Worm (Caenorhabditis elegans): Measurements from ENCODE around the gene F43B10.1.

Gene F43B10.1

DNA sequence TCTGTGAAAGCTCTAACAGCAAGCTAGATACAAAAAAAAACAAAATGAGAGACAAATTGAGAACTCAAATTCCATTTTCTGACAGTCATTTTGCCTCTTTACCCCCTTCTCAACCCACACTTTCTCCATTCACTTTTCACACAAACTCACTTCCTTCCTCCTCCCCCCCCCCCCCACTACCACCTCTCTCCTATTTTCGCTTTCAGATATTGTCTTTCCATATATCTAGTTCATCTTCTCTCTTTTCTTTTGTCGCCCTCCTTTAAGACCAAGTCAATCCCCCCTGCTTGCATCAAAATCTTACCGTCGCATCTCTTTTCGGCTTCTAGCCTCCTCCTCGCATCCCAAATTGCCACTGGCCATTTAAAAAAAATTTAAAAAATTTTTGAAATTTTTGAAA is 30.8 kb downstream of the F43B10.1 start:
- TF ChIP-seq hlh-6 (tag; optimal IDR thresholded peaks at IDR 0.05) (no peak), ceh-9 (tag; optimal IDR thresholded peaks at IDR 0.05) (no peak)

DNA sequence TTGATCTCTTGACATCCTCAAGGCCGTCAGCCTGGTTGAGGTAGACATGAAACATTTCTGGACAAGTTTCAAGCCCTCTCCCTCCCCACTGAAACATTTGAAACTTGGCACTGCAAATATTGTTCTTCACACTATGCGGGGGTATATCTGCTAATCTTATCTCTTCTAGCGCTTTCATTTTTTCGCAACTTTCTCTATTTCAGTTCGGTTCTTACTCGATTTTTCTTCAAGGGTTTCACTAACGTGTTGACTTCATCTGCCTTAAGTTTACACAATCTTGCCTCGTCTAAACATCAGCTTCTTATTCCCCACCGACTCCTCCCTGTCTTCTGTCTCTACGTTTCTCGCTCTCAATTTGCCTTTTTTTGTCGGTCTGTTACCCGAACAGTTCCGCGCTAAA is 32.9 kb downstream of the F43B10.1 start:
- no peak for TF ChIP-seq ets-4 (tag; optimal IDR thresholded peaks at IDR 0.05)
- no peak for TF ChIP-seq dmd-4 (tag; optimal IDR thresholded peaks at IDR 0.05; ENCODE audit: borderline replicate concordance)
- no peak for TF ChIP-seq ceh-48 (tag; optimal IDR thresholded peaks at IDR 0.05)
- no peak for TF ChIP-seq pat-9 (tag; optimal IDR thresholded peaks at IDR 0.05)
- TF ChIP-seq pha-4 (tag; optimal IDR thresholded peaks at IDR 0.05), result no peak
- TF ChIP-seq pqm-1 (tag; optimal IDR thresholded peaks at IDR 0.05), result no peak
- no peak for TF ChIP-seq fkh-6 (tag; optimal IDR thresholded peaks at IDR 0.05)

DNA sequence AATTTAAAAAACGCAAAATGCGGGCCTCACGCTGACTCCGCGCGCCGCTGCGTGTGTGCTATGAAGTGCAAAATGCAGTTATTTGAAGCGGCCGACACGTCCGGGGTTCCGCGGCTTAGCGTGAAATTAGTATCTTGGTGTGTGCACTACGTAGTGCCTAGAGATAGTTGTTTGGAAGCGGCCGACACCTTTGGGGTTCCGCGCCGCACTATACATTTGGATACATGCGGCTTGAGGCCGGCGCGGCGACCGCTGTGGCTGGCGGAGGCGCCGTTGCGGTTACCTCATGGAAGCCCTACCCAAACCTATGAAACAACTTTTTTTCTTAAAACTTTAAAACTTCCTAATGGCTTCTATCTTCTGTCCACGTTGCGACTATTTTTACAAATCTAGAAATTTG is 33.5 kb downstream of the F43B10.1 start:
- TF ChIP-seq zip-5 (tag; optimal IDR thresholded peaks at IDR 0.05), result no peak
- TF ChIP-seq pat-9 (tag; optimal IDR thresholded peaks at IDR 0.05), result no peak
- no peak for TF ChIP-seq nhr-232 (tag; optimal IDR thresholded peaks at IDR 0.05)
- TF ChIP-seq fkh-10 (GFP tag; optimal IDR thresholded peaks at IDR 0.05), result no peak

DNA sequence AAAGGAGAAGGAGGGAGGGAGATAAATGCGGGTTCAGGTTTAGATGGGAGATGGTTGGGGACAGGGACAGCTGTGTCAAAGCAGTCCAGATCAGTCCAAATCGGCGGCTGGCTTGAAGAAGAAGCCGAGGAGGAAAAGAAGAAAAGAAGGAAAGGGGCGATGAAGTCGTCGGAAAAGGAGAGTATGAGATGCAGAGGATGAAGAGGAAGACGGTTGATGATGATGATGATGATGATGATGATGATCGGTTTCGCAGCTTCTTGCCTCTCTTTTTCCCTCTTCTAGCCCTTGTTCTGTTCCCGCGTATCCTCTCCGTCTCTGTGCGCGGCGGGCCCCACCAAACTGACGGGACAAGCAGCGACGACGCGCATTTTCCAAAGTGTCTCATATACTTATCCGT is 35.8 kb downstream of the F43B10.1 start:
- TF ChIP-seq zip-5 (tag; optimal IDR thresholded peaks at IDR 0.05) (no peak), pat-9 (tag; optimal IDR thresholded peaks at IDR 0.05) (no peak), sox-4 (tag; optimal IDR thresholded peaks at IDR 0.05) (no peak), pqm-1 (tag; optimal IDR thresholded peaks at IDR 0.05) (no peak), fkh-10 (GFP tag; optimal IDR thresholded peaks at IDR 0.05) (no peak), ceh-22 (tag; optimal IDR thresholded peaks at IDR 0.05) (no peak), hlh-15 (tag; optimal IDR thresholded peaks at IDR 0.05) (no peak), nfya-1 (tag; optimal IDR thresholded peaks at IDR 0.05) (no peak), ttx-3 (tag; optimal IDR thresholded peaks at IDR 0.05) (no peak), ceh-48 (tag; optimal IDR thresholded peaks at IDR 0.05) (no peak), ceh-45 (GFP tag; IDR thresholded peaks at IDR 0.05) (no peak), unc-42 (tag; optimal IDR thresholded peaks at IDR 0.05) (no peak), sox-2 (GFP tag; IDR thresholded peaks at IDR 0.05) (no peak), madf-2 (tag; optimal IDR thresholded peaks at IDR 0.05) (no peak)

DNA sequence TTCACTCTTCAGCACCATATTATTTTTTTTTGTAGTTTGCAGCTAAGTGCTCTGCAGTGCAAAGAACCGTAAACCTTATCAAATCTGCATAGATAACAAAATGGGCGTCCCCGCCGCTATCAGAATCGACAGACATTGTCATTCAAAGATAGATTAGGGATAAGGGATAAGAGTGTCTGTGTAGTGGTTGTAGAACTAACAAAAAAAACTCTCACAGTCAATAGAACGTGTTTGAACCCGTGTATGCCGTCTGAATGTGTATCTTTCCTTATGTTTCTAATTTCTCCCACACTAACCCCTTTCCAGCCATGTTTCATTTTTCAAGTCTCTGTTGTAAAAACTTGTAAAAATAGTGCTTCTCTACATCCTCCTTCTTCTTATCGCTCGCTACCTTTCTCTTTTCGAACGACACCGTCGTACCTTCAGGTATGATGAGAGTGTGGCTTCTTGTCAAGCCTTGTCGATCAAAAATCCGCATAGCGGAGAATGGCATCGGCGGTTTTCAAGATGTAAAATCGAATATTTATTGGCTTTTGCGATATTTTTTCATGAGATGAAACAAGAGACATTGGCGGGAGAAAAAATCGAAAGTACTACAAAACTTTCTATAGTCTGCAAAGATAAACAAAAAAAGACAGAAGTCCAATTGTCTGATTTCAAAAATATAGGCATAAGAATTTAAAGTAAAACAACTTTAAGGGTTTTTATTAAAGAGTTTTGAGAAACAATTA is 37.4 kb downstream of the F43B10.1 start:
- TF ChIP-seq elt-2 (tag; optimal IDR thresholded peaks at IDR 0.05) (peak; percentile 80), ttx-3 (tag; optimal IDR thresholded peaks at IDR 0.05) (no peak), zip-5 (tag; optimal IDR thresholded peaks at IDR 0.05) (no peak), ztf-16 (tag; optimal IDR thresholded peaks at IDR 0.05) (no peak), Y22D7AL.16 (tag; optimal IDR thresholded peaks at IDR 0.05) (no peak), C38D4.7 (GFP tag; optimal IDR thresholded peaks at IDR 0.05) (no peak)

DNA sequence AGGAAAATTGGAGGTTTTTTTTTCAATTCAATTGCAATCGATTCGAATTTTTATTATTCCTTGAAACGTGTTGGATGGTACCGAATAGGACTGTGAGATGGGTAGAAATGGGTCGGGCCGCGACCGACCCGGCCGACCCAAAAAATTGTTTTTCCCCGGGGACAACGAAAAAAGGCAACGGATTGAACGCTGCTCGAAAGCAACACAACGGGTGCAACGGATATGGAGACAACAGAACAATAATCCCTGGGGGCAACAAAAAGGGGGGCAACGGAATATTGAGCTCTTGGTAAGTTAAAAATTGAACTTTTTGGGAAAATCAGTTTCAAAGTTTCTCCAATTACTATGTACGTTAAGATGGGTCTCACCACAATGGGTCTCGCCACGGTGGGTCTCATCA is 39.4 kb downstream of the F43B10.1 start:
- TF ChIP-seq ref-2 (tag; optimal IDR thresholded peaks at IDR 0.05), result no peak
- TF ChIP-seq ceh-34 (tag; optimal IDR thresholded peaks at IDR 0.05), result no peak
- no peak for TF ChIP-seq pha-2 (tag; optimal IDR thresholded peaks at IDR 0.05)
- no peak for TF ChIP-seq ceh-6 (GFP tag; optimal IDR thresholded peaks at IDR 0.05)
- TF ChIP-seq ceh-18 (tag; optimal IDR thresholded peaks at IDR 0.05), result no peak
- no peak for TF ChIP-seq syd-9 (tag; optimal IDR thresholded peaks at IDR 0.05)
- no peak for TF ChIP-seq ttx-3 (tag; optimal IDR thresholded peaks at IDR 0.05)
- TF ChIP-seq ceh-24 (tag; optimal IDR thresholded peaks at IDR 0.05), result no peak
- no peak for TF ChIP-seq ceh-9 (tag; optimal IDR thresholded peaks at IDR 0.05)
- TF ChIP-seq hlh-6 (tag; optimal IDR thresholded peaks at IDR 0.05), result no peak

Data from whole organism, late embryonic.